Worm (Caenorhabditis elegans) whole organism, mixed stage, embryonic: ENCODE measurements around the gene E02H1.5.
A peak's percentile ranks its signal among the peaks of the same experiment; 100 is the strongest.

ENCODE experiments used
- M03D4.4 ChIP-seq: sonication (generic microtip); optimal IDR thresholded peaks from 2 replicates; lab custom pipeline; 2017; ENCODE audit warnings: mild to moderate bottlenecking, missing genetic modification characterization, missing compliant biosample characterization
- bed-3 ChIP-seq: fragments of 200-800 bp; sonication (Bioruptor generic); optimal IDR thresholded peaks from 3 replicates; lab custom pipeline; 2018; ENCODE audit warnings: mild to moderate bottlenecking, missing genetic modification characterization, moderate library complexity, missing compliant biosample characterization
- blmp-1 ChIP-seq: fragments of 150-350 bp; optimal IDR thresholded peaks from 2 replicates; lab custom pipeline; 2014; ENCODE audit warnings: missing biosample characterization, missing genetic modification characterization
- ceh-39 ChIP-seq: fragments of 150-350 bp; optimal IDR thresholded peaks from 2 replicates; lab custom pipeline; 2014; ENCODE audit warnings: missing biosample characterization, missing genetic modification characterization
- ceh-43 ChIP-seq: fragments of 200-800 bp; sonication (Bioruptor generic); optimal IDR thresholded peaks from 2 replicates; lab custom pipeline; 2018; ENCODE audit warnings: mild to moderate bottlenecking, missing genetic modification characterization, moderate library complexity, missing compliant biosample characterization
- ceh-83 ChIP-seq: fragments of 200-800 bp; sonication (Bioruptor generic); optimal IDR thresholded peaks from 2 replicates; lab custom pipeline; 2018; ENCODE audit warnings: mild to moderate bottlenecking, missing genetic modification characterization, missing compliant biosample characterization
- ces-1 ChIP-seq: fragments of 150-350 bp; optimal IDR thresholded peaks from 2 replicates; lab custom pipeline; 2014; ENCODE audit warnings: missing biosample characterization, missing genetic modification reagents, missing genetic modification characterization
- cnd-1 ChIP-seq: fragments of 200-800 bp; sonication (Bioruptor generic); optimal IDR thresholded peaks from 2 replicates; lab custom pipeline; 2018; ENCODE audit warnings: mild to moderate bottlenecking, missing genetic modification characterization, missing compliant biosample characterization
- drap-1 ChIP-seq: fragments of 200-800 bp; sonication (Bioruptor generic); optimal IDR thresholded peaks from 3 replicates; lab custom pipeline; 2018; ENCODE audit warnings: mild to moderate bottlenecking, missing genetic modification characterization, missing compliant biosample characterization
- elt-1 ChIP-seq: sonication (generic microtip); optimal IDR thresholded peaks from 2 replicates; lab custom pipeline; 2017; ENCODE audit warnings: missing genetic modification characterization, mild to moderate bottlenecking, missing compliant biosample characterization, antibody characterized with exemption, moderate library complexity, borderline replicate concordance; ENCODE audit not compliant: insufficient read depth
- elt-3 ChIP-seq: fragments of 150-350 bp; optimal IDR thresholded peaks from 2 replicates; lab custom pipeline; 2014; ENCODE audit warnings: missing biosample characterization, missing genetic modification characterization
- flh-1 ChIP-seq: fragments of 200-800 bp; sonication (Bioruptor generic); optimal IDR thresholded peaks from 2 replicates; lab custom pipeline; 2018; ENCODE audit warnings: mild to moderate bottlenecking, missing genetic modification characterization, moderate library complexity, missing compliant biosample characterization
- hlh-1 ChIP-seq: fragments of 150-350 bp; optimal IDR thresholded peaks from 2 replicates; lab custom pipeline; 2014; ENCODE audit warnings: missing biosample characterization, missing genetic modification reagents, missing genetic modification characterization
- lin-32 ChIP-seq: fragments of 200-800 bp; sonication (Bioruptor generic); optimal IDR thresholded peaks from 2 replicates; lab custom pipeline; 2018; ENCODE audit warnings: mild to moderate bottlenecking, missing genetic modification characterization, missing compliant biosample characterization
- lsy-2 ChIP-seq: fragments of 150-350 bp; optimal IDR thresholded peaks from 2 replicates; lab custom pipeline; 2014; ENCODE audit warnings: missing biosample characterization, missing genetic modification characterization
- mab-5 ChIP-seq: fragments of 150-350 bp; optimal IDR thresholded peaks from 2 replicates; lab custom pipeline; 2014; ENCODE audit warnings: missing biosample characterization, missing genetic modification characterization
- mep-1 ChIP-seq: fragments of 150-350 bp; optimal IDR thresholded peaks from 2 replicates; lab custom pipeline; 2017; ENCODE audit warnings: missing biosample characterization, missing genetic modification reagents, missing genetic modification characterization, inconsistent platforms
- mls-2 ChIP-seq: sonication (generic microtip); optimal IDR thresholded peaks from 2 replicates; lab custom pipeline; 2016; ENCODE audit warnings: mild to moderate bottlenecking, missing genetic modification characterization, moderate library complexity, missing compliant biosample characterization
- nhr-12 ChIP-seq: fragments of 150-350 bp; optimal IDR thresholded peaks from 2 replicates; lab custom pipeline; 2014; ENCODE audit warnings: missing biosample characterization, missing genetic modification characterization
- nhr-2 ChIP-seq: fragments of 150-350 bp; optimal IDR thresholded peaks from 2 replicates; lab custom pipeline; 2014; ENCODE audit warnings: missing biosample characterization, missing genetic modification characterization
- nhr-237 ChIP-seq: fragments of 150-350 bp; optimal IDR thresholded peaks from 2 replicates; lab custom pipeline; 2014; ENCODE audit warnings: missing biosample characterization, missing genetic modification characterization
- nhr-28 ChIP-seq: fragments of 150-350 bp; optimal IDR thresholded peaks from 2 replicates; lab custom pipeline; 2014; ENCODE audit warnings: missing biosample characterization, missing genetic modification characterization
- nhr-76 ChIP-seq: sonication (generic microtip); optimal IDR thresholded peaks from 2 replicates; lab custom pipeline; 2017; ENCODE audit warnings: missing biosample characterization, missing genetic modification characterization
- pha-4 ChIP-seq: fragments of 150-350 bp; optimal IDR thresholded peaks from 2 replicates; lab custom pipeline; 2018; ENCODE audit warnings: missing biosample characterization, missing genetic modification reagents, missing genetic modification characterization
- sem-2 ChIP-seq: fragments of 200-800 bp; sonication (Bioruptor generic); optimal IDR thresholded peaks from 2 replicates; lab custom pipeline; 2018; ENCODE audit warnings: mild to moderate bottlenecking, missing genetic modification characterization, missing compliant biosample characterization
- snpc-4 ChIP-seq: fragments of 150-350 bp; optimal IDR thresholded peaks from 2 replicates; lab custom pipeline; 2014; ENCODE audit warnings: missing biosample characterization, missing genetic modification characterization
- sptf-1 ChIP-seq: sonication (generic microtip); optimal IDR thresholded peaks from 2 replicates; lab custom pipeline; 2017; ENCODE audit warnings: mild to moderate bottlenecking, missing genetic modification characterization, moderate library complexity, missing compliant biosample characterization
- tbx-8 ChIP-seq: fragments of 200-800 bp; sonication (Bioruptor generic); optimal IDR thresholded peaks from 2 replicates; lab custom pipeline; 2018; ENCODE audit warnings: mild to moderate bottlenecking, missing genetic modification characterization, moderate library complexity, missing compliant biosample characterization
- unc-39 ChIP-seq: fragments of 150-350 bp; optimal IDR thresholded peaks from 2 replicates; lab custom pipeline; 2014; ENCODE audit warnings: missing biosample characterization, missing genetic modification characterization
- unc-62 ChIP-seq: fragments of 150-350 bp; optimal IDR thresholded peaks from 2 replicates; lab custom pipeline; 2014; ENCODE audit warnings: missing biosample characterization, missing genetic modification reagents, missing genetic modification characterization
- zip-8 ChIP-seq: fragments of 150-350 bp; optimal IDR thresholded peaks from 2 replicates; lab custom pipeline; 2014; ENCODE audit warnings: missing biosample characterization, missing genetic modification characterization
- ztf-11 ChIP-seq: fragments of 150-350 bp; optimal IDR thresholded peaks from 2 replicates; lab custom pipeline; 2014; ENCODE audit warnings: missing biosample characterization, missing genetic modification characterization

E02H1.5 gene

DNA sequence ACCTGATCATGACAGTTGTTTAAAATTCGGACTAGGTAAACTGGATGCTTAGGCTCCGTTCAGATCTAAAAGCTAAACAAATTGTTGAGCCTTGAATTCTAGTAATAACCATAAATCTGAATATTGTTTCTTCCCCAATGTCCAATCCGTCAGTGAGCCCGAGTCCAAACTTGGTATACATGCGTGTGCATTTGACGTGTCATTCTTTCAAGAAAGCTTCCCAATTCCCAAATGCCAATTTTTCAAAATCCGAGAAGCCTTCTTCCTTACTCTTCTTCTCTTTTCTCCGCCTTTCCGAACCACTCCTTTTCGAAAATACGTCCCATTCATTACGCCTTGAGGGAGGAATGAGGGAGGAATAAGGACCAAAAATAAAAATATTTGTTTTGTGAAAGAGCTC lies 18.3 kb upstream of the E02H1.5 start:
- TF ChIP-seq sem-2 (GFP tag; lab: Kevin White, UChicago) (no peak), snpc-4 (tag; lab: Kevin White, UChicago) (no peak), hlh-1 (tag; lab: Kevin White, UChicago) (no peak), cnd-1 (no peak), nhr-12 (tag; lab: Kevin White, UChicago) (no peak), ztf-11 (tag; lab: Kevin White, UChicago) (no peak), ceh-83 (GFP tag; lab: Kevin White, UChicago) (no peak), lin-32 (GFP tag; lab: Kevin White, UChicago) (no peak), flh-1 (GFP tag; lab: Kevin White, UChicago) (no peak), ces-1 (no peak), lsy-2 (no peak)

DNA sequence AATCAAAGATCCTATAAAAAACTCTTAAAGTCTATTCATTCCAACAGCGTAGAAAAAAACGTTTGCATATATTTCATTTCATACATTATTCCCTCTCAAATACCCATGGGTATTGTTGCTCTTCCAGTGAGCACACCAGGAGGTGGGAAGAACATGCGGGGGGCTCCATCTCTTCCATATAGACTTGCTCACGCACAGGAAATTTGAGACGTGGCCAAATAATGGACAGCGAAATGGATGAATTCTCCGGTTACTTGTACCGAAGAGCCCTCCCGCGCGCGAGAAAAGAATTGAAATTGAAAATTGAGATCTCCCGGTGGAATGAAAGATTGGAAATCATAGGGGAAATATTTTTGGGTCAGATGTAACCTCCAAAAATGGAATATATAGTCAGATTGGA lies 17.4 kb upstream of the E02H1.5 start:
- TF ChIP-seq elt-3 (no peak), bed-3 (GFP tag; lab: Kevin White, UChicago) (no peak), pha-4 (tag; lab: Kevin White, UChicago) (no peak), sptf-1 (no peak), flh-1 (GFP tag; lab: Kevin White, UChicago) (no peak), hlh-1 (tag; lab: Kevin White, UChicago) (no peak), elt-1 (tag; lab: Kevin White, UChicago) (no peak), mep-1 (tag; lab: Kevin White, UChicago) (no peak), lsy-2 (no peak), unc-39 (tag; lab: Kevin White, UChicago) (no peak), mls-2 (tag; lab: Kevin White, UChicago) (no peak), blmp-1 (tag; lab: Kevin White, UChicago) (no peak), ztf-11 (tag; lab: Kevin White, UChicago) (no peak), nhr-237 (tag; lab: Kevin White, UChicago) (no peak), snpc-4 (tag; lab: Kevin White, UChicago) (no peak), ceh-83 (GFP tag; lab: Kevin White, UChicago) (no peak)

DNA sequence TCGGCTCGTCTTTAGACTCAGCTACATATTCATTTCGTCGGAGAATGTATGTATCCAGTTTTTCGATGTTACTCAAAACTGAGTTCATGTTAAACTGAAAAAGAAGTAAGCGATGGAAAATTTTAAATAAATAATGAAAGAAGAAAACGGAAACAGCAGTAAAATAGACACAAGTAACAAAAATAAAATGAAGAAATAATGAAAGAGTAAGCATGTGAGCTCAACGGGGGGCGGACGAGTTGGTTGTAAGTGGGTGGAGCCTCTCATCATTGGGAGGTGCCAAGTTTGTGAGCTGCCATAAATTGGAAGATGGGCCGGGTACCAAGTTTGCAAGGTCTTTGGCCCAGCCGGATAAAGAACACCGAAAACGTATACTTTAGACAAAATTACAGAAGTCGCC lies 11.6 kb upstream of the E02H1.5 start, which contains the start of gene wee-1.1:
TSS of gene wee-1.1 (minus strand) at position 101 of the 400 bp plus-strand sequence.
- TF ChIP-seq ceh-83 (GFP tag; lab: Kevin White, UChicago) (no peak), sem-2 (GFP tag; lab: Kevin White, UChicago) (no peak), ztf-11 (tag; lab: Kevin White, UChicago) (no peak), mep-1 (tag; lab: Kevin White, UChicago) (no peak), lin-32 (GFP tag; lab: Kevin White, UChicago) (no peak), blmp-1 (tag; lab: Kevin White, UChicago) (no peak), mab-5 (tag; lab: Kevin White, UChicago) (no peak), nhr-28 (tag; lab: Kevin White, UChicago) (no peak)

DNA sequence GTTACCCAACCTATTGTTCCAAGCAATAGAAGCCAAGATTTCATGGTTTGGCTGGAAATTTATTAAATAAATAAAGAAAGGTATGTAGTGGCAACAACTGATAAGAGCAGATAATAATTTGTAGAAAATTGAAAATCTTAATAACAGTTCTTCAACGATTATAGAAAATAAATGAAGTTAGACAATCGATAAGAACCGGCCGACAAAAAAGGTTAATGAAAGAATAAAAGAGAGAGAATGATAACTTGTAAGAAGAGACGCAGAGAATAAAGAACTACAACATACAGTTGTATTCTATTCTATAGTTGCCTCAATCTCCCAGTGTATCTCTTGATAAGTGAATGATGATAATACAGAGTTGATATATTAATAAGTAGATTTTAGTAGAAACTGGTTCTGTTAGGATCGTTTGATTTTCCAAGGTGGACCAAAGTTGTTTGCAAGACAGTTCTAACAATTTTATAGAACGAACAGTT lies 8.3 kb upstream of the E02H1.5 start, which contains the start of gene ugt-58:
TSS of gene ugt-58 (minus strand) at position 51 of the 476 bp plus-strand sequence.
- TF ChIP-seq nhr-28 (tag; lab: Kevin White, UChicago) (peak; percentile 52), nhr-76 (no peak), nhr-237 (tag; lab: Kevin White, UChicago) (no peak), ceh-43 (GFP tag; lab: Kevin White, UChicago) (no peak)

DNA sequence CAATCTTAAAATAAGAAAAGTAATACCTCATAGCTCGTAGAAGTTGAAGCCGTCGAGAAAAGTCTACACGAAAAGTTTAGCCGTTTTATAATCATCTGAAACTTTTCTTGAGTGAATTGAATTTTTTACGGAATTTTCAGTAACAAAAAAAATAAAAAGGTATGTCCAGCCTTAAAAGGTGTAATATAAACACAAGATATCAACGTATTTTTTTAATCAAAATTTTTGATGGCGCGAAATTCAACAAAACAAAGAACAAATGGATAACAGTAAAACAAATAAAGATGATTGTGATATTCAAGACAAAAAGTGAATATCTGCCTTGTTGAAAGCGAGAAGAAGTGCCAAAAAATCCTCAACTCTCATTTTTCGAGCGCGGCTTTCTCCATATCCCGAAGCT lies 5.4 kb upstream of the E02H1.5 start, which contains the start of gene eral-1:
TSS of gene eral-1 (minus strand) at position 101 of the 400 bp plus-strand sequence.
- TF ChIP-seq zip-8 (tag; lab: Kevin White, UChicago) (no peak), nhr-28 (tag; lab: Kevin White, UChicago) (no peak), flh-1 (GFP tag; lab: Kevin White, UChicago) (no peak), M03D4.4 (no peak), ceh-83 (GFP tag; lab: Kevin White, UChicago) (no peak), tbx-8 (no peak), mep-1 (tag; lab: Kevin White, UChicago) (no peak), elt-1 (tag; lab: Kevin White, UChicago) (no peak), snpc-4 (tag; lab: Kevin White, UChicago) (no peak), lin-32 (GFP tag; lab: Kevin White, UChicago) (no peak), unc-62 (GFP tag; lab: Kevin White, UChicago) (no peak), drap-1 (GFP tag; lab: Kevin White, UChicago) (no peak), ceh-39 (no peak), nhr-237 (tag; lab: Kevin White, UChicago) (no peak), blmp-1 (tag; lab: Kevin White, UChicago) (no peak), sptf-1 (no peak), lsy-2 (no peak), ces-1 (no peak), hlh-1 (tag; lab: Kevin White, UChicago) (no peak), nhr-2 (tag; lab: Kevin White, UChicago) (no peak)
